Worm (Caenorhabditis elegans): ENCODE results near the gene srh-105.

Gene srh-105

DNA sequence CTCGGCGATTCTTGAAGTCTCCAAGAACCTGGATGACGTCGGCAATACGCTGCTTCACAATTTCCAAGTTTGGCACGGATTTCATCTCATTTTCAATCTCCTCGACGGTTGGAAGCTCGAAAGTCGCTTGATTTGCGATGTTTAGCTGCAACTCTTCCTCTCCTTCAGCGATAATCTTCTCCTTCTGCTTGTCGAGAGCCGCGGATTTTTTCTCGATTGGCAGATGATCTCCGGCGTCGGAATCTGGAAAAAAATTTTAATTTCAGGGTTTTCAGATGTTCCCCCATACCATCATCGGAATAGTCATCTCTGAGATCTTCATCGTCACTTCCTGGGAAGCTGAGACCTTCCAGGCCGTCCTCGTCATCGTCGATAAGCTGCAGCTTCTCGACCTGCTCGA lies 33.8 kb downstream of the srh-105 start:
- TF ChIP-seq sma-3 (GFP tag; optimal IDR thresholded peaks at IDR 0.05) = no peak
- no peak for TF ChIP-seq sma-9 (GFP tag; optimal IDR thresholded peaks at IDR 0.05)
- no peak for TF ChIP-seq sma-9 (tag; optimal IDR thresholded peaks at IDR 0.05)
- TF ChIP-seq ZK546.5 (tag; optimal IDR thresholded peaks at IDR 0.05) = no peak
- no peak for TF ChIP-seq nhr-10 (tag; optimal IDR thresholded peaks at IDR 0.05)
- TF ChIP-seq nhr-6 (tag; optimal IDR thresholded peaks at IDR 0.05) = no peak
- TF ChIP-seq nhr-237 (tag; optimal IDR thresholded peaks at IDR 0.05) = no peak

DNA sequence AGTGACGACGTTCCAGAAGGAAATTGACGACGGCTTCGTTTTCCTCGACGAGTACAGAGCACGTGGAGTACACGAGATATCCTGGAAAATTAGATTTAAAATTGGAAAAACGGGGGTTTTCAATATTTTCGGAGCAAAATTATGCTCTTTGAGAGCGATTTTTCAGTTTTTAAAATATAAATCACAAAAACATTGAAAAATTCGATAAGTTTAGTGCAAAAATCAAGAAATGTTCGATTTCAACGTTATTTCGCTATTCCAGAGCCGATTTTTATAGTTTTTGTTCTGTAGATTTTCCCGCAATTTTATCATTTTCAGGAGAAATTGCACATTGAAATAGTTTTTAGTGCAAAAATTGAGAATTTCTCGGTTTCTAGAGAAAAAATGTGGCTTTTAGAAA lies 35.9 kb downstream of the srh-105 start, which contains the start of gene W07E6.5:
Gene W07E6.5, plus strand, starts transcription at position 301 of the 400 bp plus-strand sequence.
- TF ChIP-seq lin-39 (tag; optimal IDR thresholded peaks at IDR 0.05) (no peak), sma-9 (GFP tag; optimal IDR thresholded peaks at IDR 0.05) (no peak), sma-9 (tag; optimal IDR thresholded peaks at IDR 0.05) (no peak), alr-1 (tag; optimal IDR thresholded peaks at IDR 0.05) (no peak), nhr-25 (tag; optimal IDR thresholded peaks at IDR 0.05) (no peak), fos-1 (tag; optimal IDR thresholded peaks at IDR 0.05) (no peak)

DNA sequence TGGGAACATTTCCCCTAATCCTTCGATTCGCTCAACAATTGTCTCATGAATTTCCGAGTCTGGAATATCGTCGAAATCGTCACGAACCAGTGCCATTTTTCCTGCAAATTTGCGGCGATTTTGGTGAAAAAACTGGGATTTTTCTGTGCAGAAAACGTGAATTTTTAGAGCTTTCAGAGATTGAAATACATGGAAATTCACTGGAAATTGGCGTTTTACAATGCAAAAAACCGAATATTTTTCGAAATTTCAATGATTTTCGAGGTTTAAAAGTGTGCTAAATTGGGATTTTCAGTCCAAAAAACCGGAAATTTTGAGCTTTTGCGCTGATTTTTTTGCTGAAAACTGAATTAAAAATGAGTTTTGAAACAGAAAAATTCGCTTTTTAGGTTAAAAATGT lies 38.8 kb downstream of the srh-105 start, which contains the start of gene tomm-22:
Gene tomm-22, minus strand, starts transcription at position 101 of the 400 bp plus-strand sequence.
- TF ChIP-seq lin-11 (tag; optimal IDR thresholded peaks at IDR 0.05) (no peak), gmeb-1 (tag; optimal IDR thresholded peaks at IDR 0.05) (no peak), snpc-4 (tag; optimal IDR thresholded peaks at IDR 0.05) (no peak), nhr-11 (tag; optimal IDR thresholded peaks at IDR 0.05) (no peak), peb-1 (tag; optimal IDR thresholded peaks at IDR 0.05) (no peak), ztf-4 (tag; optimal IDR thresholded peaks at IDR 0.05) (no peak), sem-4 (tag; optimal IDR thresholded peaks at IDR 0.05) (no peak), crh-2 (tag; optimal IDR thresholded peaks at IDR 0.05) (no peak), nhr-25 (tag; optimal IDR thresholded peaks at IDR 0.05) (no peak), dmd-4 (tag; optimal IDR thresholded peaks at IDR 0.05) (no peak), zag-1 (tag; optimal IDR thresholded peaks at IDR 0.05) (no peak), blmp-1 (tag; optimal IDR thresholded peaks at IDR 0.05; ENCODE audit: insufficient read depth) (no peak)

DNA sequence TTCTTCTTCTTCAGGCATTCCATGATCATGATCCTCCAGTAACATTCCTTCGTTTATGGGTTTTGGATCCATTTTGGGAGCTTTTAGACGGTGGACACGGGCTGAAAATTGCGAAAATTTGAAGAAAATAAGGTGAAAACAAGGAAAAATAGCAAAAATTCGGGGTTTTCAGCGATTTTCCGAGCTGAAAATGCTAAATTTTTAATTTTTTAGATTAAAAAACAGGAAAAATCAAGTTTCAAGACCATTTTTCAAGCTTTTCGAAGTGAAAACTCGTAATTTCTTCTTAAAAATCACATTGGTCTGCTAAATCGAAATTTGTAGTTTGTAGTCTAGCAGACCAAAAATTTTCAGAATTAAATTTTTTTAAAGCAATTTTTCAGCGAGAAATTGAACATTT lies 41.9 kb downstream of the srh-105 start, which contains the start of gene nfyb-1:
Gene nfyb-1, minus strand, starts transcription at position 101 of the 400 bp plus-strand sequence.
- TF ChIP-seq nhr-23 (tag; optimal IDR thresholded peaks at IDR 0.05) (no peak), nhr-129 (tag; optimal IDR thresholded peaks at IDR 0.05) (no peak), zag-1 (tag; optimal IDR thresholded peaks at IDR 0.05) (no peak), dmd-4 (tag; optimal IDR thresholded peaks at IDR 0.05) (no peak), nhr-21 (tag; optimal IDR thresholded peaks at IDR 0.05) (no peak), sma-9 (GFP tag; optimal IDR thresholded peaks at IDR 0.05) (no peak), sma-9 (tag; optimal IDR thresholded peaks at IDR 0.05) (no peak), unc-39 (tag; optimal IDR thresholded peaks at IDR 0.05) (no peak), blmp-1 (tag; optimal IDR thresholded peaks at IDR 0.05; ENCODE audit: insufficient read depth) (no peak), lin-11 (tag; optimal IDR thresholded peaks at IDR 0.05) (no peak), Y55F3AM.14 (GFP tag; optimal IDR thresholded peaks at IDR 0.05) (no peak), nhr-77 (tag; optimal IDR thresholded peaks at IDR 0.05) (no peak)

DNA sequence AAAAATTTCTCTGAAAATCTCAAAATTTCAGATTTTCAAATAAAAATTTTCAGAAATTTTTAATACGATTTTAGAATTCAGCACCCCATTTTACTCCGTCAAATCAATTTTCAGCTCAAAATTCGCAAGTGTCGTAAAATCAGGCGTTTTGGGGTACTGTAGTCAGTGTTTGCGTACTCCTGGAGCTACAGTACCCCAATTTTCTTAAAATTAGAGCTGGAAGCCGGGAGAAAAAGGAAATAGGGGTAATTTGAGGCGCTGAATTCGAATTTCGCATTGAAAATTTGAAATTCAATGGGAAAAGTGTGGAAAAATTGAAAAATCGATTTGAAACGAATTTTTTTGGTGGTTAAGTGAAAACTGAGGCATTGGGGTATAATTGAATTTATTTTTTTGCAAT lies 47.8 kb downstream of the srh-105 start:
- TF ChIP-seq lsy-2 (tag; optimal IDR thresholded peaks at IDR 0.05) (peak; percentile 45 to 68), nhr-11 (tag; optimal IDR thresholded peaks at IDR 0.05) (no peak)

DNA sequence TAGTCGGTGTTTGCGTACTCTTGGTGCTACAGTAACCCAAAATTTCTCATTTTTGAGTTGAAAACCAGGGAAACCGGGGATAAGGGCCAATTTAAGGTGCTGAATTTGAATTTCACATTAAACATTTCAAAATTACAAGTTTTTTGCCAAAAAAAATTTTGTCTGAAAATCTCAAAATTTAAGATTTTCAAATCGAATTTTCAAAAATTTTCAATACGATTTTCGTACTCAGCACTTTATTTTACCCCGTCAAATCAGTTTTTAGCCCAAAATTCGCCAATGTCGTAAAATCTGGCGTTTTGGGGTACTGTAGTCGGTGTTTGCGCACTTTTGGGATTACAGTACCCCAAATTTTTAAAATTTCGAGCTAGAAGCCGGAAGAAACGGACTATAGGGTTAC lies 48.3 kb downstream of the srh-105 start, which contains the start of gene W10D9.3:
Gene W10D9.3, minus strand, starts transcription at position 101 of the 400 bp plus-strand sequence.
- no peak for TF ChIP-seq lin-11 (tag; optimal IDR thresholded peaks at IDR 0.05)
- no peak for TF ChIP-seq ztf-1 (GFP tag; conservative IDR thresholded peaks at IDR 0.05)
- no peak for TF ChIP-seq mab-5 (tag; optimal IDR thresholded peaks at IDR 0.05)
- no peak for TF ChIP-seq sma-9 (GFP tag; optimal IDR thresholded peaks at IDR 0.05)
- TF ChIP-seq sma-9 (tag; optimal IDR thresholded peaks at IDR 0.05) = no peak
- no peak for TF ChIP-seq nhr-12 (tag; optimal IDR thresholded peaks at IDR 0.05)
- TF ChIP-seq nhr-77 (tag; optimal IDR thresholded peaks at IDR 0.05) = no peak
- no peak for TF ChIP-seq aly-2 (tag; optimal IDR thresholded peaks at IDR 0.05)
- no peak for TF ChIP-seq ztf-4 (tag; optimal IDR thresholded peaks at IDR 0.05)
- no peak for TF ChIP-seq lsy-2 (tag; optimal IDR thresholded peaks at IDR 0.05)
- no peak for TF ChIP-seq unc-55 (GFP tag; optimal IDR thresholded peaks at IDR 0.05)
- no peak for TF ChIP-seq mbf-1 (tag; optimal IDR thresholded peaks at IDR 0.05)
- TF ChIP-seq dmd-4 (tag; optimal IDR thresholded peaks at IDR 0.05) = no peak
- TF ChIP-seq ama-1 (optimal IDR thresholded peaks at IDR 0.05) = no peak
- no peak for TF ChIP-seq lin-13 (GFP tag; optimal IDR thresholded peaks at IDR 0.05)
- TF ChIP-seq nhr-237 (tag; optimal IDR thresholded peaks at IDR 0.05) = no peak
- TF ChIP-seq ZK546.5 (tag; optimal IDR thresholded peaks at IDR 0.05) = no peak
- no peak for TF ChIP-seq elt-1 (tag; optimal IDR thresholded peaks at IDR 0.05)
- no peak for TF ChIP-seq lin-39 (tag; optimal IDR thresholded peaks at IDR 0.05)
